Fruit fly (Drosophila melanogaster): Measurements from ENCODE around the gene JMJD4.

DNA sequence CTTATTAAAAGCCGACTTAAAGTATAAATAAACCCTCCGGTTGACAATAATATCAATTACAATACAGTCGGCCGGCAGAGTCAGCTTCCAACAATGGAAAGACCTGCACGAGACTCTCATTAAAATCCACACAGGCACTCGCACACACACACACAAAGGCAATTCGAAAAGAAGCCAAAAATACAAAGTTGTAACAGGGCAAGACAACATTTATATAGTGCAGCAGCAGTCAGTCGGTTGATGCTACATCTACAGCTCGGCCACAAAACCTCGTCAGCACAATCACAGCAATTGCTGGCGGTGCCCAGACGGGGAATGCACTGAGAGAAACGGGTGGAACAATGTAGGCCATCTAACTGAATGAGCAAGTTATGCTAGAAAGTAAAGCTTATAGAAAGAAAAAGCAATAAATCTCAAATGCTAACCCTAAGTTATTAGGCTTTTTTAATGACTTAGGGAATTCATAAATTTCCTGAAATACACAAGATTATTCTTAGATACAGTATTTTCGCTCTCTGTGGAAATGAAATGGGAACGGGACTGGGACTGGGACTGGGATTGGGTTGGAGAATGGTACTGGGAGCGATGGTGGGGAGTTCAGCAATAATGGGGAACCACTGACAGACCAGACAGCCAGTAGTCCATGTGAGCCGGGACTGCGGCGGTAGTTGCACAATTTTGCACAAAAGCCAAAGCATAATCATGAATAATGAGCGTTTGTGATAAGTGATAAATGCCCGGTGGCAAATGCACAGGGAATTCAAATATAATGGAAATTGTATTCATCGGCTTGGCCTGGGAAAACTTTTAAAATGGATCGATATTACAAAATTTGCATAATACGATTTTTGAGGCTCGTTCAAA is 37.5 kb downstream of the JMJD4 start:
- TF ChIP-seq CTCF (optimal IDR thresholded peaks at IDR 0.05) (no peak), CG8478 (optimal IDR thresholded peaks at IDR 0.05) (no peak)

All from S2 (cell line).